Worm (Caenorhabditis elegans) whole organism, L4 larva: Measurements from ENCODE around the gene efhc-1.

Experiments used
- F10B5.3 ChIP-seq: sonication (generic microtip); optimal IDR thresholded peaks from 2 replicates; lab custom pipeline; 2016; ENCODE audit warnings: mild to moderate bottlenecking, missing genetic modification characterization, missing compliant biosample characterization
- F37D6.2 ChIP-seq: sonication (generic microtip); optimal IDR thresholded peaks from 2 replicates; lab custom pipeline; 2016; ENCODE audit warnings: mild to moderate bottlenecking, missing genetic modification characterization, missing compliant biosample characterization
- F49E8.2 ChIP-seq: sonication (generic microtip); optimal IDR thresholded peaks from 2 replicates; lab custom pipeline; 2016; ENCODE audit warnings: missing compliant biosample characterization, mild to moderate bottlenecking, missing genetic modification characterization, borderline replicate concordance
- R02D3.7 ChIP-seq: fragments of 150-350 bp; sonication (generic microtip); optimal IDR thresholded peaks from 3 replicates; lab custom pipeline; 2014; ENCODE audit warnings: missing biosample characterization, missing genetic modification characterization
- Y105C5A.15 ChIP-seq: fragments of 200-800 bp; sonication (Bioruptor generic); IDR thresholded peaks from 2 replicates; pipeline ENCODE4 v1.3.6; 2022; ENCODE audit warnings: missing genetic modification characterization, missing compliant biosample characterization
- Y75B8A.6 ChIP-seq: fragments of 200-800 bp; sonication (Bioruptor generic); IDR thresholded peaks from 2 replicates; pipeline ENCODE4 v1.3.6; 2022; ENCODE audit warnings: missing genetic modification reagents, missing genetic modification characterization, missing compliant biosample characterization
- ZK337.2 ChIP-seq: fragments of 200-800 bp; sonication (Bioruptor generic); IDR thresholded peaks from 2 replicates; pipeline ENCODE4 v1.3.6; 2022; ENCODE audit warnings: missing genetic modification reagents, missing genetic modification characterization, missing compliant biosample characterization
- aha-1 ChIP-seq: fragments of 150-350 bp; peaks from one replicate; lab custom pipeline; 2014; ENCODE audit warnings: missing biosample characterization, missing genetic modification characterization
- aly-2 ChIP-seq: sonication (generic microtip); optimal IDR thresholded peaks from 2 replicates; lab custom pipeline; 2018; ENCODE audit warnings: missing biosample characterization, missing genetic modification characterization
- ceh-62 ChIP-seq: sonication (generic microtip); optimal IDR thresholded peaks from 2 replicates; lab custom pipeline; 2017; ENCODE audit warnings: missing biosample characterization, missing genetic modification characterization
- ces-1 ChIP-seq: fragments of 150-350 bp; sonication (generic microtip); optimal IDR thresholded peaks from 4 replicates; lab custom pipeline; 2014; ENCODE audit warnings: missing biosample characterization, missing genetic modification reagents, missing genetic modification characterization
- daf-12 ChIP-seq: fragments of 150-350 bp; optimal IDR thresholded peaks from 2 replicates; lab custom pipeline; 2014; ENCODE audit warnings: missing biosample characterization, missing genetic modification reagents, missing genetic modification characterization
- daf-19 ChIP-seq: fragments of 200-800 bp; sonication (Bioruptor generic); conservative IDR thresholded peaks from 2 replicates; pipeline ENCODE4 v1.3.6; 2022; ENCODE audit warnings: missing genetic modification characterization, missing compliant biosample characterization
- dmd-8 ChIP-seq: fragments of 200-800 bp; sonication (Bioruptor generic); IDR thresholded peaks from 2 replicates; pipeline ENCODE4 v1.3.6; 2022; ENCODE audit warnings: missing genetic modification characterization, missing compliant biosample characterization
- egl-43 ChIP-seq: fragments of 200-800 bp; sonication (Bioruptor generic); IDR thresholded peaks from 2 replicates; pipeline ENCODE4 v1.3.6; 2022; ENCODE audit warnings: missing genetic modification reagents, missing genetic modification characterization, missing compliant biosample characterization
- hmg-1.1 ChIP-seq: fragments of 200-800 bp; sonication (Bioruptor generic); IDR thresholded peaks from 2 replicates; pipeline ENCODE4 v1.3.6; 2022; ENCODE audit warnings: missing genetic modification reagents, missing genetic modification characterization, missing compliant biosample characterization
- jun-1 ChIP-seq: fragments of 150-350 bp; optimal IDR thresholded peaks from 2 replicates; lab custom pipeline; 2014; ENCODE audit warnings: missing biosample characterization, missing genetic modification reagents, missing genetic modification characterization
- lim-7 ChIP-seq: fragments of 200-800 bp; sonication (Bioruptor generic); IDR thresholded peaks from 2 replicates; pipeline ENCODE4 v1.3.6; 2022; ENCODE audit warnings: missing genetic modification characterization, missing compliant biosample characterization
- lin-13 ChIP-seq: fragments of 150-350 bp; optimal IDR thresholded peaks from 2 replicates; lab custom pipeline; 2014; ENCODE audit warnings: missing biosample characterization, missing genetic modification reagents, missing genetic modification characterization
- lin-15B ChIP-seq: fragments of 150-350 bp; sonication (generic microtip); optimal IDR thresholded peaks from 3 replicates; lab custom pipeline; 2014; ENCODE audit warnings: missing biosample characterization, missing genetic modification characterization
- lsy-2 ChIP-seq, 2 experiments: fragments of 150-350 bp in 1 of 2; sonication (generic microtip) in 1 of 2; optimal IDR thresholded peaks; 2 replicates each; lab custom pipeline; 2014 to 2017; ENCODE audit warnings: missing biosample characterization in 2 of 2, missing genetic modification characterization in 2 of 2
- madf-5 ChIP-seq, 2 experiments: fragments of 200-800 bp; sonication (Bioruptor generic); IDR thresholded peaks; 2 replicates each; pipeline ENCODE4 v1.3.6; 2022; ENCODE audit warnings: missing compliant biosample characterization in 2 of 2, missing genetic modification characterization in 2 of 2
- nhr-102 ChIP-seq: sonication (generic microtip); optimal IDR thresholded peaks from 2 replicates; lab custom pipeline; 2016; ENCODE audit warnings: mild to moderate bottlenecking, missing genetic modification characterization, moderate library complexity, missing compliant biosample characterization
- nhr-6 ChIP-seq: fragments of 150-350 bp; optimal IDR thresholded peaks from 2 replicates; lab custom pipeline; 2014; ENCODE audit warnings: missing biosample characterization, missing genetic modification characterization
- nhr-76 ChIP-seq: fragments of 150-350 bp; optimal IDR thresholded peaks from 2 replicates; lab custom pipeline; 2014; ENCODE audit warnings: missing biosample characterization, missing genetic modification characterization
- pqm-1 ChIP-seq: sonication (generic microtip); optimal IDR thresholded peaks from 2 replicates; lab custom pipeline; 2017; ENCODE audit warnings: missing biosample characterization, missing genetic modification characterization
- set-16 ChIP-seq: fragments of 200-800 bp; sonication (Bioruptor generic); IDR thresholded peaks from 2 replicates; pipeline ENCODE4 v1.3.6; 2022; ENCODE audit warnings: missing genetic modification reagents, missing genetic modification characterization, missing compliant biosample characterization
- skn-1 ChIP-seq: fragments of 150-350 bp; optimal IDR thresholded peaks from 2 replicates; lab custom pipeline; 2014; ENCODE audit warnings: missing biosample characterization, missing genetic modification characterization
- snpc-4 ChIP-seq: fragments of 150-350 bp; optimal IDR thresholded peaks from 2 replicates; lab custom pipeline; 2014; ENCODE audit warnings: missing biosample characterization, missing genetic modification characterization
- tag-97 ChIP-seq: fragments of 200-800 bp; sonication (Bioruptor generic); IDR thresholded peaks from 2 replicates; pipeline ENCODE4 v1.3.6; 2022; ENCODE audit warnings: missing genetic modification characterization, missing compliant biosample characterization
- unc-62 ChIP-seq, 3 experiments: fragments of 150-350 bp in 1 of 3; sonication (generic microtip); optimal IDR thresholded peaks in 2 of 3; peaks in 1 of 3; 1 replicate in 1 of 3; 2 replicates in 2 of 3; lab custom pipeline; 2014 to 2017; ENCODE audit warnings: missing biosample characterization in 3 of 3, missing genetic modification characterization in 3 of 3, missing genetic modification reagents in 3 of 3, missing genotype in 1 of 3
- zag-1 ChIP-seq: fragments of 150-350 bp; optimal IDR thresholded peaks from 2 replicates; lab custom pipeline; 2014; ENCODE audit warnings: missing biosample characterization, missing genetic modification characterization
- zip-11 ChIP-seq: fragments of 200-800 bp; sonication (Bioruptor generic); IDR thresholded peaks from 2 replicates; pipeline ENCODE4 v1.3.6; 2022; ENCODE audit warnings: missing genetic modification characterization, missing compliant biosample characterization
- zip-2 ChIP-seq: fragments of 150-350 bp; optimal IDR thresholded peaks from 2 replicates; lab custom pipeline; 2014; ENCODE audit warnings: missing biosample characterization, missing genetic modification characterization
- ztf-7 ChIP-seq: fragments of 150-350 bp; optimal IDR thresholded peaks from 2 replicates; lab custom pipeline; 2014; ENCODE audit warnings: missing biosample characterization, missing genetic modification characterization

Gene efhc-1

DNA sequence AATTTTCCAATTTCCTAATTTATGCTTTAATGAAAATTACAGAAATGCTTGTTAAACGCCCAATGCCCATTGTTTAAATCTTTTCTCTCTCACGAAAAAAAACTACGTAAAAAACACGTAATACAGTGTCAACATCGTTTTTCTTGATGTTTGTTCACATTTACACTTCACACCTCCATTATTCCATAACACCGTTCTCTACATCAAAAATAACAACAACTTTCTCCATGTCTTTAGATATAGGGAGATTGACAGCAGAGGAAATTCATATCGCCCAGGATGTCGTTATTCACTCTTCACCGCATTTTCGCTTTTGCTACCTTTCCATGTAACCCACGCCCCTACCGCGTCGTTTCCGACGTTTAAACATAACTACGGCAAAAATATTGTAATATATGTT is at the start of gene efhc-1:
Gene efhc-1, plus strand, starts transcription at position 301 of the 400 bp plus-strand sequence.
- TF ChIP-seq Y105C5A.15 (GFP tag; lab: Robert Waterston, UW) (no peak), aly-2 (tag; lab: Kevin White, UChicago) (no peak), ZK337.2 (GFP tag; lab: Robert Waterston, UW) (no peak), aha-1 (tag; lab: Kevin White, UChicago) (peak; percentile 51)
- TF ChIP-seq, all 104 proteins: peak for 1

ce11 chrX:10310366-10310765 is 47.8 kb upstream of the efhc-1 start, which contains the start of gene F41E7.6:
TSS of gene F41E7.6 (minus strand) at chrX:10310466.
- TF ChIP-seq skn-1 (no peak), pqm-1 (tag; lab: Kevin White, UChicago) (no peak), egl-43 (GFP tag; lab: Robert Waterston, UW) (no peak), madf-5 (GFP tag; IDR thresholded peaks at IDR 0.05; lab: Robert Waterston, UW) (no peak), tag-97 (GFP tag; lab: Robert Waterston, UW) (no peak), lin-13 (GFP tag; lab: Kevin White, UChicago) (no peak)

ce11 chrX:10315905-10316304 is 42.3 kb upstream of the efhc-1 start, which contains the start of gene F41E7.9:
TSS of gene F41E7.9 (minus strand) at chrX:10316005.
- no peak for TF ChIP-seq ZK337.2 (GFP tag; lab: Robert Waterston, UW)
- TF ChIP-seq dmd-8 (GFP tag; lab: Robert Waterston, UW): no peak
- TF ChIP-seq daf-12 (tag; lab: Kevin White, UChicago): no peak
- no peak for TF ChIP-seq F37D6.2
- TF ChIP-seq nhr-6: no peak
- TF ChIP-seq set-16 (GFP tag; lab: Robert Waterston, UW): no peak
- TF ChIP-seq nhr-102: no peak
- TF ChIP-seq F49E8.2: no peak
- no peak for TF ChIP-seq daf-19 (GFP tag; lab: Robert Waterston, UW)
- no peak for TF ChIP-seq hmg-1.1 (GFP tag; lab: Robert Waterston, UW)
- no peak for TF ChIP-seq nhr-76 (tag; lab: Kevin White, UChicago)
- TF ChIP-seq R02D3.7 (tag; lab: Kevin White, UChicago): no peak
- no peak for TF ChIP-seq zip-11
- no peak for TF ChIP-seq zip-2
- no peak for TF ChIP-seq snpc-4 (tag; lab: Kevin White, UChicago)
- no peak for TF ChIP-seq ztf-7 (tag; lab: Kevin White, UChicago)
- no peak for TF ChIP-seq lin-15B (tag; lab: Kevin White, UChicago)
- TF ChIP-seq aly-2 (tag; lab: Kevin White, UChicago): no peak

DNA sequence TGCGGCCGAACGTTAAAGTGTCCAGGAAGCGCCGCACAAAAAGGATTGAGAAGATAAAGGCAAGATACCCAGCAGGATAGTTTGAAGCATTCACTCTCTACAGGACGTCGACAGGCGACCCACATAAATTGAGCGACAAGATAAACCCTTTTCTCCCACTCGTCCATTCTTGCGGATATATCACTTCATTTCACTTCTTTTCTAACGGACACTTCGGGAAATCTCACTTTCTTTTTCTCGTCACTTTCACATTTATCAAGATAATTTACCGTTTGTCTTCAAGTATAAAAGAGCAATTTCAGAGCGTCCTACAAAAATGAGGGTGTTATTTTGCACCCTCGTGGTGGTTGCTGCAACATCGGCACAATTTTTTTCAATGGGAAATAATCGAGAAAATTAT is 40.6 kb upstream of the efhc-1 start, which contains the start of gene R07E3.6:
Gene R07E3.6, plus strand, starts transcription at position 158 of the 400 bp plus-strand sequence.
- TF ChIP-seq jun-1 (no peak), unc-62 (GFP tag; optimal IDR thresholded peaks at IDR 0.05 in 1 of 2; lab: Kevin White, UChicago) (peak in 1 of 2 experiments; percentile 34), unc-62 (tag; optimal IDR thresholded peaks at IDR 0.05; lab: Kevin White, UChicago) (no peak)

DNA sequence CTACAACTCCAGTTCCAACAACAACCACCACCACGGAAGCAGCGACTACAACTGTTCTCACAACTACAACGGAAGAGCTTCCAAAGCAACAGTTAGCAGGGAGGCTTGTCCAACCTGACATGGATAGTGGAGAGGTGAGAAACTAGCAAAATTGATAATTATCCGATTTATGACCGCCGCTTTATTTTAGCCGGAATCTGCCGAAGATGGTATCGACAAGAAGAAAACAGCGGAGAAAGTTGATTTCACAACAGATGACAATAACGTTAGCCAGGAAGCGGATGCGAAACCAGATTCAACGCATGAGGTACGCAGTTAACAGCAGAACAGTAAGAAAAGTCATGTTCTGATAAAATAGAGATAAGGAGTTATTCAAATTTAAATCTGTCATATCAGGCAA is 39.7 kb upstream of the efhc-1 start:
- no peak for TF ChIP-seq lim-7 (GFP tag; lab: Robert Waterston, UW)
- TF ChIP-seq aha-1 (tag; lab: Kevin White, UChicago): peak; percentile 68

- no peak for TF ChIP-seq lin-13 (GFP tag; lab: Kevin White, UChicago)
- no peak for TF ChIP-seq F10B5.3 (tag; lab: Kevin White, UChicago)
- TF ChIP-seq zag-1 (tag; lab: Kevin White, UChicago): no peak
- TF ChIP-seq Y75B8A.6 (GFP tag; lab: Robert Waterston, UW): no peak
- no peak for TF ChIP-seq lsy-2 (tag; optimal IDR thresholded peaks at IDR 0.05; lab: Kevin White, UChicago)
- TF ChIP-seq ces-1: no peak
- TF ChIP-seq nhr-102: no peak
- TF ChIP-seq ceh-62: no peak
- TF ChIP-seq unc-62 (GFP tag; optimal IDR thresholded peaks at IDR 0.05 in 1 of 2; lab: Kevin White, UChicago): peak in 1 of 2 experiments; percentile 65
- no peak for TF ChIP-seq unc-62 (tag; optimal IDR thresholded peaks at IDR 0.05; lab: Kevin White, UChicago)
Measured at ce11 chrX:10319653-10320052, 38.5 kb upstream of the efhc-1 start.
